Worm (Caenorhabditis elegans) whole organism, L2 larva: ENCODE measurements around the gene atf-2.

Source experiments
- C34F6.9 ChIP-seq: fragments of 150-350 bp; optimal IDR thresholded peaks from 2 replicates; lab custom pipeline; 2014; ENCODE audit warnings: missing biosample characterization, missing genetic modification characterization
- F13H6.1 ChIP-seq: sonication (generic microtip); optimal IDR thresholded peaks from 2 replicates; lab custom pipeline; 2016; ENCODE audit warnings: missing genetic modification characterization, missing compliant biosample characterization
- R02D3.7 ChIP-seq: fragments of 150-350 bp; optimal IDR thresholded peaks from 2 replicates; lab custom pipeline; 2014; ENCODE audit warnings: missing biosample characterization, missing genetic modification characterization
- Y55F3AM.14 ChIP-seq: fragments of 200-800 bp; sonication (Bioruptor generic); optimal IDR thresholded peaks from 2 replicates; lab custom pipeline; 2018; ENCODE audit warnings: mild to moderate bottlenecking, missing genetic modification characterization, missing compliant biosample characterization
- ZK546.5 ChIP-seq: sonication (generic microtip); optimal IDR thresholded peaks from 2 replicates; lab custom pipeline; 2017; ENCODE audit warnings: missing biosample characterization, missing genetic modification characterization
- aly-2 ChIP-seq: fragments of 150-350 bp; optimal IDR thresholded peaks from 2 replicates; lab custom pipeline; 2014; ENCODE audit warnings: missing biosample characterization, missing genetic modification characterization
- ama-1 ChIP-seq: fragments of 150-350 bp; optimal IDR thresholded peaks from 2 replicates; lab custom pipeline; 2018; ENCODE audit warnings: inconsistent platforms
- ceh-16 ChIP-seq: fragments of 150-350 bp; optimal IDR thresholded peaks from 2 replicates; lab custom pipeline; 2014; ENCODE audit warnings: missing biosample characterization, missing genetic modification characterization
- ceh-82 ChIP-seq: fragments of 150-350 bp; optimal IDR thresholded peaks from 2 replicates; lab custom pipeline; 2014; ENCODE audit warnings: missing biosample characterization, missing genetic modification characterization
- crh-2 ChIP-seq: sonication (generic microtip); optimal IDR thresholded peaks from 2 replicates; lab custom pipeline; 2017; ENCODE audit warnings: missing biosample characterization, missing genetic modification characterization
- elt-1 ChIP-seq: fragments of 150-350 bp; optimal IDR thresholded peaks from 2 replicates; lab custom pipeline; 2014; ENCODE audit warnings: missing biosample characterization, missing genetic modification characterization
- elt-3 ChIP-seq: sonication (generic microtip); optimal IDR thresholded peaks from 2 replicates; lab custom pipeline; 2017; ENCODE audit warnings: missing biosample characterization, missing genetic modification characterization
- gmeb-1 ChIP-seq: fragments of 150-350 bp; optimal IDR thresholded peaks from 2 replicates; lab custom pipeline; 2014; ENCODE audit warnings: missing biosample characterization, missing genetic modification characterization
- lin-11 ChIP-seq: fragments of 150-350 bp; sonication (generic microtip); optimal IDR thresholded peaks from 2 replicates; lab custom pipeline; 2014; ENCODE audit warnings: missing biosample characterization, missing genetic modification characterization, inconsistent platforms, mixed read lengths
- lin-13 ChIP-seq: fragments of 150-350 bp; optimal IDR thresholded peaks from 2 replicates; lab custom pipeline; 2014; ENCODE audit warnings: missing biosample characterization, missing genetic modification reagents, missing genetic modification characterization
- lin-39 ChIP-seq: fragments of 150-350 bp; optimal IDR thresholded peaks from 2 replicates; lab custom pipeline; 2014; ENCODE audit warnings: missing biosample characterization, missing genetic modification reagents, missing genetic modification characterization
- lsy-2 ChIP-seq, 2 experiments: fragments of 150-350 bp in 1 of 2; sonication (generic microtip) in 1 of 2; optimal IDR thresholded peaks; 2 replicates each; lab custom pipeline; 2014 to 2017; ENCODE audit warnings: missing biosample characterization in 2 of 2, missing genetic modification characterization in 2 of 2
- mbf-1 ChIP-seq: sonication (generic microtip); optimal IDR thresholded peaks from 2 replicates; lab custom pipeline; 2017; ENCODE audit warnings: missing biosample characterization, missing genetic modification characterization
- mdl-1 ChIP-seq, 2 experiments: fragments of 150-350 bp in 1 of 2; sonication (generic microtip) in 1 of 2; optimal IDR thresholded peaks; 2 replicates each; lab custom pipeline; 2017; ENCODE audit warnings: missing biosample characterization in 2 of 2, missing genetic modification characterization in 2 of 2
- nhr-12 ChIP-seq: fragments of 150-350 bp; optimal IDR thresholded peaks from 2 replicates; lab custom pipeline; 2014; ENCODE audit warnings: missing biosample characterization, missing genetic modification characterization
- nhr-129 ChIP-seq: fragments of 150-350 bp; optimal IDR thresholded peaks from 2 replicates; lab custom pipeline; 2014; ENCODE audit warnings: missing biosample characterization, missing genetic modification characterization
- nhr-21 ChIP-seq: fragments of 150-350 bp; optimal IDR thresholded peaks from 2 replicates; lab custom pipeline; 2014; ENCODE audit warnings: missing biosample characterization, missing genetic modification characterization
- nhr-23 ChIP-seq: fragments of 150-350 bp; optimal IDR thresholded peaks from 2 replicates; lab custom pipeline; 2014; ENCODE audit warnings: missing biosample characterization, missing genetic modification reagents, missing genetic modification characterization
- nhr-237 ChIP-seq: fragments of 150-350 bp; optimal IDR thresholded peaks from 2 replicates; lab custom pipeline; 2014; ENCODE audit warnings: missing biosample characterization, missing genetic modification characterization
- nhr-25 ChIP-seq: fragments of 150-350 bp; sonication (generic microtip); optimal IDR thresholded peaks from 3 replicates; lab custom pipeline; 2014; ENCODE audit warnings: missing biosample characterization, missing genetic modification characterization
- nhr-6 ChIP-seq: fragments of 150-350 bp; optimal IDR thresholded peaks from 2 replicates; lab custom pipeline; 2014; ENCODE audit warnings: missing biosample characterization, missing genetic modification characterization
- nhr-77 ChIP-seq: fragments of 150-350 bp; optimal IDR thresholded peaks from 2 replicates; lab custom pipeline; 2014; ENCODE audit warnings: missing biosample characterization, missing genetic modification characterization
- peb-1 ChIP-seq: fragments of 150-350 bp; optimal IDR thresholded peaks from 2 replicates; lab custom pipeline; 2014; ENCODE audit warnings: missing biosample characterization, missing genetic modification characterization
- sem-4 ChIP-seq: fragments of 150-350 bp; optimal IDR thresholded peaks from 2 replicates; lab custom pipeline; 2014; ENCODE audit warnings: missing biosample characterization, missing genetic modification reagents, missing genetic modification characterization
- skn-1 ChIP-seq: sonication (generic microtip); optimal IDR thresholded peaks from 2 replicates; lab custom pipeline; 2017; ENCODE audit warnings: missing biosample characterization, missing genetic modification characterization
- sma-3 ChIP-seq: sonication (generic microtip); optimal IDR thresholded peaks from 2 replicates; lab custom pipeline; 2016; ENCODE audit warnings: missing genetic modification reagents, missing genetic modification characterization, missing compliant biosample characterization
- sma-9 ChIP-seq, 2 experiments: fragments of 150-350 bp in 1 of 2; sonication (generic microtip) in 1 of 2; optimal IDR thresholded peaks; 2 replicates each; lab custom pipeline; 2014 to 2016; ENCODE audit warnings: missing genetic modification characterization in 2 of 2, mild to moderate bottlenecking in 1 of 2, missing biosample characterization in 1 of 2, missing compliant biosample characterization in 1 of 2, missing genetic modification reagents in 1 of 2, moderate library complexity in 1 of 2
- snpc-4 ChIP-seq: fragments of 150-350 bp; optimal IDR thresholded peaks from 2 replicates; lab custom pipeline; 2014; ENCODE audit warnings: missing biosample characterization, missing genetic modification characterization
- unc-39 ChIP-seq: fragments of 150-350 bp; optimal IDR thresholded peaks from 2 replicates; lab custom pipeline; 2014; ENCODE audit warnings: missing biosample characterization, missing genetic modification characterization
- unc-55 ChIP-seq: fragments of 150-350 bp; sonication (generic microtip); optimal IDR thresholded peaks from 3 replicates; lab custom pipeline; 2014; ENCODE audit warnings: missing biosample characterization, missing genetic modification reagents, missing genetic modification characterization
- zag-1 ChIP-seq: fragments of 150-350 bp; optimal IDR thresholded peaks from 2 replicates; lab custom pipeline; 2014; ENCODE audit warnings: missing biosample characterization, missing genetic modification characterization
- ztf-1 ChIP-seq: fragments of 200-800 bp; sonication (Bioruptor generic); conservative IDR thresholded peaks from 2 replicates; pipeline ENCODE4 v1.3.6; 2022; ENCODE audit warnings: missing genetic modification characterization, missing compliant biosample characterization
- ztf-11 ChIP-seq: sonication (generic microtip); optimal IDR thresholded peaks from 2 replicates; lab custom pipeline; 2017; ENCODE audit warnings: missing biosample characterization, missing genetic modification characterization
- ztf-4 ChIP-seq: fragments of 150-350 bp; optimal IDR thresholded peaks from 2 replicates; lab custom pipeline; 2014; ENCODE audit warnings: missing biosample characterization, missing genetic modification characterization

Gene atf-2

ce11 chrII:8745449-8746297 lies 6.1 kb upstream of the atf-2 start:
- TF ChIP-seq nhr-23 (tag; lab: Kevin White, UChicago) (no peak), lin-39 (tag; lab: Kevin White, UChicago) (no peak), elt-1 (tag; lab: Kevin White, UChicago) (no peak), C34F6.9 (tag; lab: Kevin White, UChicago) (no peak), ZK546.5 (no peak), ztf-1 (GFP tag; lab: Robert Waterston, UW) (no peak), lin-13 (GFP tag; lab: Kevin White, UChicago) (peak; percentile 37), zag-1 (tag; lab: Kevin White, UChicago) (no peak), aly-2 (tag; lab: Kevin White, UChicago) (no peak), crh-2 (tag; lab: Kevin White, UChicago) (no peak), nhr-12 (tag; lab: Kevin White, UChicago) (no peak), mdl-1 (tag; optimal IDR thresholded peaks at IDR 0.05; lab: Kevin White, UChicago) (no peak), nhr-77 (no peak), ceh-16 (no peak), ceh-82 (tag; lab: Kevin White, UChicago) (no peak), elt-3 (tag; lab: Kevin White, UChicago) (no peak), mbf-1 (tag; lab: Kevin White, UChicago) (no peak), unc-55 (no peak), lsy-2 (tag; optimal IDR thresholded peaks at IDR 0.05; lab: Kevin White, UChicago) (peak in 1 of 2 experiments; percentile 20), unc-39 (no peak), ztf-11 (tag; lab: Kevin White, UChicago) (no peak), ztf-4 (tag; lab: Kevin White, UChicago) (no peak), peb-1 (tag; lab: Kevin White, UChicago) (no peak), skn-1 (no peak), Y55F3AM.14 (GFP tag; lab: Kevin White, UChicago) (no peak), ama-1 (peak; percentile 4)

- TF ChIP-seq sem-4 (peak; percentile 56), lin-13 (GFP tag; lab: Kevin White, UChicago) (no peak), nhr-25 (tag; lab: Kevin White, UChicago) (peak; percentile 25), ama-1 (peak; percentile 52), unc-39 (no peak), crh-2 (tag; lab: Kevin White, UChicago) (no peak)
Measured at ce11 chrII:8746298-8746775, 5.4 kb upstream of the atf-2 start.

DNA sequence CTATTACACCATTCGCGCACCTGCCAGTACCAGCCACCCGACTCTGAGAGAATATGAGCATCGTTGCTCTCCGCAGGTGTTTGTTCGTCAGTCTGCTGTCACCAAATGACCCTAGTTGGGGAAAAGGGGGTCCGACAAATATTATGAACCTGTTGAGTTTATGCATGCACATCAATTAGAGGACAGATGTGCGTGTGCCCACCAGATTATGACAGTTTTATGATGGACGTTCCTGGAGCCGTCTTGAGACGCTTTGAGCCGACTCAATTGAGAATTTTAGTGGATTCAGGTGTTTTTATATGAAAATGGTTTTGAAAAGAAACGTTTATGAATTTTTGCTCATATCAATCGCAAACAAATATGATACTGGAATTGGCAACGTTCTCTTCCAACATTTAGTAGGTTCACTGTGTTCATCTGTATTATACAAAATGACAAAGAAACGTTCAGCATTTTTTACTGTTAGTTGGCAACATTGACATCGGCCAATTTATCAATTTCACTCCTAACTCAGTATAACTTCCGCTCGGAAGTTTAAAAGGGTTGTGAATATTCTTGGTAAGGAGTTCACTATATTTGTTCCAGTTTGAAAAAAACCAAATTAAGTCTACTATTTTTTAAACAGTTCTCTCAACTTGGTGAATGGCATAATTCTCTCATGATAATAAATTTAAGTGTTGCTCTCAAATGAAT lies 4.4 kb upstream of the atf-2 start:
- peak; percentile 25 for TF ChIP-seq C34F6.9 (tag; lab: Kevin White, UChicago)
- TF ChIP-seq mdl-1 (tag; optimal IDR thresholded peaks at IDR 0.05; lab: Kevin White, UChicago): no peak
- peak; percentile 75 for TF ChIP-seq nhr-129
- no peak for TF ChIP-seq unc-39
- TF ChIP-seq ztf-4 (tag; lab: Kevin White, UChicago): peak; percentile 93
- no peak for TF ChIP-seq aly-2 (tag; lab: Kevin White, UChicago)
- TF ChIP-seq lin-39 (tag; lab: Kevin White, UChicago): no peak
- TF ChIP-seq crh-2 (tag; lab: Kevin White, UChicago): peak; percentile 17
- no peak for TF ChIP-seq Y55F3AM.14 (GFP tag; lab: Kevin White, UChicago)
- no peak for TF ChIP-seq R02D3.7 (tag; lab: Kevin White, UChicago)
- peak; percentile 1 for TF ChIP-seq snpc-4 (tag; lab: Kevin White, UChicago)
- no peak for TF ChIP-seq mbf-1 (tag; lab: Kevin White, UChicago)
- no peak for TF ChIP-seq ztf-11 (tag; lab: Kevin White, UChicago)
- TF ChIP-seq F13H6.1 (tag; lab: Kevin White, UChicago): peak; percentile 48
- TF ChIP-seq skn-1: no peak
- no peak for TF ChIP-seq peb-1 (tag; lab: Kevin White, UChicago)
- peak; percentile 69 for TF ChIP-seq sma-3
- TF ChIP-seq sem-4: peak; percentile 76
- TF ChIP-seq sma-9 (GFP tag; optimal IDR thresholded peaks at IDR 0.05; lab: Kevin White, UChicago): peak; percentile 73
- no peak for TF ChIP-seq sma-9 (tag; optimal IDR thresholded peaks at IDR 0.05; lab: Kevin White, UChicago)
- no peak for TF ChIP-seq ZK546.5
- peak; percentile 1 for TF ChIP-seq nhr-6 (tag; lab: Kevin White, UChicago)
- peak; percentile 82 for TF ChIP-seq nhr-21 (tag; lab: Kevin White, UChicago)
- TF ChIP-seq lsy-2 (tag; optimal IDR thresholded peaks at IDR 0.05; lab: Kevin White, UChicago): peak in 1 of 2 experiments; percentile 55
- TF ChIP-seq nhr-25 (tag; lab: Kevin White, UChicago): peak; percentile 97
- peak; percentile 23 for TF ChIP-seq lin-11 (tag; lab: Kevin White, UChicago)
- no peak for TF ChIP-seq unc-55
- TF ChIP-seq ztf-1 (GFP tag; lab: Robert Waterston, UW): 0 out of 2 replicates have a peak, but pooled peaks have one; percentile 85
- TF ChIP-seq ama-1: peak; percentile 96
- no peak for TF ChIP-seq zag-1 (tag; lab: Kevin White, UChicago)
- TF ChIP-seq lin-13 (GFP tag; lab: Kevin White, UChicago): peak; percentile 51
- no peak for TF ChIP-seq gmeb-1
- TF ChIP-seq nhr-237: no peak
